Worm (Caenorhabditis elegans) whole organism, L4 larva: ENCODE measurements around the gene C30G7.4.

Source experiments
- F37D6.2 ChIP-seq: sonication (generic microtip); optimal IDR thresholded peaks from 2 replicates; lab custom pipeline; 2016; ENCODE audit warnings: mild to moderate bottlenecking, missing genetic modification characterization, missing compliant biosample characterization
- F44E2.7 ChIP-seq: fragments of 200-800 bp; sonication (Bioruptor generic); IDR thresholded peaks from 2 replicates; pipeline ENCODE4 v2.1.2; 2022; ENCODE audit warnings: missing genetic modification characterization, missing compliant biosample characterization
- F49E8.2 ChIP-seq: sonication (generic microtip); optimal IDR thresholded peaks from 2 replicates; lab custom pipeline; 2016; ENCODE audit warnings: missing compliant biosample characterization, mild to moderate bottlenecking, missing genetic modification characterization, borderline replicate concordance
- R02D3.7 ChIP-seq: fragments of 150-350 bp; sonication (generic microtip); optimal IDR thresholded peaks from 3 replicates; lab custom pipeline; 2014; ENCODE audit warnings: missing biosample characterization, missing genetic modification characterization
- T20F7.1 ChIP-seq: fragments of 200-800 bp; sonication (Bioruptor generic); optimal IDR thresholded peaks from 2 replicates; lab custom pipeline; 2018; ENCODE audit warnings: mild to moderate bottlenecking, missing genetic modification characterization, missing compliant biosample characterization
- T26A8.4 ChIP-seq: fragments of 200-800 bp; sonication (Bioruptor generic); IDR thresholded peaks from 2 replicates; pipeline ENCODE4 v1.3.6; 2022; ENCODE audit warnings: missing genetic modification characterization, missing compliant biosample characterization
- Y48G9A.11 ChIP-seq: fragments of 200-800 bp; sonication (Bioruptor generic); IDR thresholded peaks from 2 replicates; pipeline ENCODE4 v1.3.6; 2022; ENCODE audit warnings: missing genetic modification reagents, missing genetic modification characterization, missing compliant biosample characterization
- Y75B8A.6 ChIP-seq: fragments of 200-800 bp; sonication (Bioruptor generic); IDR thresholded peaks from 2 replicates; pipeline ENCODE4 v1.3.6; 2022; ENCODE audit warnings: missing genetic modification reagents, missing genetic modification characterization, missing compliant biosample characterization
- aly-2 ChIP-seq: sonication (generic microtip); optimal IDR thresholded peaks from 2 replicates; lab custom pipeline; 2018; ENCODE audit warnings: missing biosample characterization, missing genetic modification characterization
- ceh-28 ChIP-seq: fragments of 150-350 bp; optimal IDR thresholded peaks from 2 replicates; lab custom pipeline; 2014; ENCODE audit warnings: missing biosample characterization, missing genetic modification reagents, missing genetic modification characterization
- daf-16 ChIP-seq, 3 experiments: sonication (generic microtip); optimal IDR thresholded peaks; 2 replicates each; lab custom pipeline; 2016 to 2017; ENCODE audit warnings: missing genetic modification characterization in 3 of 3, missing genetic modification reagents in 3 of 3, mild to moderate bottlenecking in 2 of 3, missing compliant biosample characterization in 2 of 3, missing biosample characterization in 1 of 3, moderate library complexity in 1 of 3
- daf-19 ChIP-seq: fragments of 200-800 bp; sonication (Bioruptor generic); conservative IDR thresholded peaks from 2 replicates; pipeline ENCODE4 v1.3.6; 2022; ENCODE audit warnings: missing genetic modification characterization, missing compliant biosample characterization
- dmd-6 ChIP-seq: fragments of 200-800 bp; sonication (Bioruptor generic); IDR thresholded peaks from 2 replicates; pipeline ENCODE4 v1.3.6; 2022; ENCODE audit warnings: missing genetic modification reagents, missing genetic modification characterization, missing compliant biosample characterization
- dpl-1 ChIP-seq: fragments of 150-350 bp; optimal IDR thresholded peaks from 2 replicates; lab custom pipeline; 2014; ENCODE audit warnings: missing biosample characterization, missing genetic modification reagents, missing genetic modification characterization
- egl-27 ChIP-seq: sonication (generic microtip); optimal IDR thresholded peaks from 3 replicates; lab custom pipeline; 2017; ENCODE audit warnings: missing biosample characterization, missing genetic modification reagents, missing genetic modification characterization
- fkh-10 ChIP-seq: fragments of 150-350 bp; optimal IDR thresholded peaks from 2 replicates; lab custom pipeline; 2014; ENCODE audit warnings: missing biosample characterization, missing genetic modification reagents, missing genetic modification characterization
- hlh-11 ChIP-seq: fragments of 200-800 bp; sonication (Bioruptor generic); optimal IDR thresholded peaks from 2 replicates; lab custom pipeline; 2018; ENCODE audit warnings: mild to moderate bottlenecking, missing genetic modification characterization, missing compliant biosample characterization
- hlh-30 ChIP-seq: sonication (generic microtip); optimal IDR thresholded peaks from 2 replicates; lab custom pipeline; 2017; ENCODE audit warnings: antibody characterized with exemption, mild to moderate bottlenecking, missing genetic modification characterization, missing compliant biosample characterization; ENCODE audit not compliant: insufficient read depth
- hmg-1.1 ChIP-seq: fragments of 200-800 bp; sonication (Bioruptor generic); IDR thresholded peaks from 2 replicates; pipeline ENCODE4 v1.3.6; 2022; ENCODE audit warnings: missing genetic modification reagents, missing genetic modification characterization, missing compliant biosample characterization
- lin-15B ChIP-seq: fragments of 150-350 bp; sonication (generic microtip); optimal IDR thresholded peaks from 3 replicates; lab custom pipeline; 2014; ENCODE audit warnings: missing biosample characterization, missing genetic modification characterization
- lin-29 ChIP-seq: fragments of 200-800 bp; sonication (Bioruptor generic); IDR thresholded peaks from 2 replicates; pipeline ENCODE4 v1.3.6; 2022; ENCODE audit warnings: missing genetic modification reagents, missing genetic modification characterization, missing compliant biosample characterization
- lin-38 ChIP-seq: fragments of 200-800 bp; sonication (Bioruptor generic); IDR thresholded peaks from 2 replicates; pipeline ENCODE4 v1.3.6; 2022; ENCODE audit warnings: missing genetic modification reagents, missing genetic modification characterization, missing compliant biosample characterization
- nhr-102 ChIP-seq: sonication (generic microtip); optimal IDR thresholded peaks from 2 replicates; lab custom pipeline; 2016; ENCODE audit warnings: mild to moderate bottlenecking, missing genetic modification characterization, moderate library complexity, missing compliant biosample characterization
- nhr-25 ChIP-seq: sonication (generic microtip); optimal IDR thresholded peaks from 2 replicates; lab custom pipeline; 2017; ENCODE audit warnings: missing genetic modification characterization, mild to moderate bottlenecking, missing compliant biosample characterization, antibody characterized with exemption, moderate library complexity, borderline replicate concordance; ENCODE audit not compliant: insufficient read depth
- php-3 ChIP-seq: fragments of 200-800 bp; sonication (Bioruptor generic); IDR thresholded peaks from 2 replicates; pipeline ENCODE4 v1.3.6; 2022; ENCODE audit warnings: missing genetic modification reagents, missing genetic modification characterization, missing compliant biosample characterization
- rbr-2 ChIP-seq: sonication (generic microtip); optimal IDR thresholded peaks from 2 replicates; lab custom pipeline; 2016; ENCODE audit warnings: missing genotype, missing genetic modification characterization, missing compliant biosample characterization
- saeg-2 ChIP-seq: fragments of 200-800 bp; sonication (Bioruptor generic); IDR thresholded peaks from 2 replicates; pipeline ENCODE4 v1.3.6; 2022; ENCODE audit warnings: missing genetic modification reagents, missing genetic modification characterization, missing compliant biosample characterization
- set-16 ChIP-seq: fragments of 200-800 bp; sonication (Bioruptor generic); IDR thresholded peaks from 2 replicates; pipeline ENCODE4 v1.3.6; 2022; ENCODE audit warnings: missing genetic modification reagents, missing genetic modification characterization, missing compliant biosample characterization
- snpc-4 ChIP-seq: fragments of 150-350 bp; optimal IDR thresholded peaks from 2 replicates; lab custom pipeline; 2014; ENCODE audit warnings: missing biosample characterization, missing genetic modification characterization
- unc-39 ChIP-seq: sonication (generic microtip); optimal IDR thresholded peaks from 2 replicates; lab custom pipeline; 2017; ENCODE audit warnings: missing biosample characterization, missing genetic modification characterization
- unc-62 ChIP-seq, 3 experiments: fragments of 150-350 bp in 1 of 3; sonication (generic microtip); optimal IDR thresholded peaks in 2 of 3; peaks in 1 of 3; 1 replicate in 1 of 3; 2 replicates in 2 of 3; lab custom pipeline; 2014 to 2017; ENCODE audit warnings: missing biosample characterization in 3 of 3, missing genetic modification characterization in 3 of 3, missing genetic modification reagents in 3 of 3, missing genotype in 1 of 3
- zag-1 ChIP-seq: fragments of 150-350 bp; optimal IDR thresholded peaks from 2 replicates; lab custom pipeline; 2014; ENCODE audit warnings: missing biosample characterization, missing genetic modification characterization

Gene C30G7.4

DNA sequence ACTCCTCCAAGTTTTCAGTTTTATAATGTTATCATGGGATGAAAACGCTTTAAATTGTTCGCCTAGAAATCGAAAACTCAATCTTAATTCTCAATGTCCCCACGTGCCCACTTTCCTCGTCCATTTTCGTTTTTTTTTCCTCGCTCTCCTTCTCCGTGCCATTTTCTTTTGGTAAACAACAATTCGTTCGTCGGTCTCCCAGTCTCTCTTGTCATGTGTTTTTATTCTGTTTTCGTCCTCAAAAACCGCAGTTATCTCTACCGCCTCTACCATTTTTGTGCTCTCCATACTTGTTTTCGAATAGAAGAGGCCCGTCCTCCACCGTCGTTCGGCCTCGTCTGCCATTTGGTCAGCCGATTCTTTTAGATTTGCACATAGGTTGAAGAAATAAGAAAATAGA is 1.6 kb upstream of the C30G7.4 start (continued):
- TF ChIP-seq T26A8.4 (GFP tag; lab: Robert Waterston, UW) (no peak), snpc-4 (tag; lab: Kevin White, UChicago) (no peak), lin-38 (GFP tag; lab: Robert Waterston, UW) (no peak), F37D6.2 (tag; lab: Kevin White, UChicago) (no peak), ceh-28 (tag; lab: Kevin White, UChicago) (no peak), unc-39 (tag; lab: Kevin White, UChicago) (no peak), hlh-30 (tag; lab: Kevin White, UChicago) (peak; percentile 61), aly-2 (no peak), lin-29 (GFP tag; lab: Robert Waterston, UW) (no peak), T20F7.1 (no peak), zag-1 (tag; lab: Kevin White, UChicago) (no peak), egl-27 (tag; lab: Kevin White, UChicago) (no peak)

DNA sequence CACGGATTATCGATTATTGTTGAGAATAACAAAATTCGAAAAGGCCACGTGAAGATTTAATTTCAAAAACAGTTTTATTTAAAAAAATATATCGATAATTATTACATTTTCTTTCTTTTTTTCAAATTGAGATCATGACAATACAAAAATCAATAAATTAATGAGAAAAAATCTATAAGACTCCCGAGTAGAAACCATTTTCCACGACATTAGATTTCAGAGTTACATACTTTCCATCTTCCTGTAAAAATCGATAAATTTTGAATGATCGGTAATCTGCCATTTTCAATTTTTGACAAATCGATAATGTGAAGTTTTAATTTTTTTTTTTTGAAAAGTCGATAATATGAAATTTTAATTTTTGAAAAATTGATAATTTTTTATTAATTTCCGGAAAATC is 1.2 kb downstream of the C30G7.4 start, which contains the start of gene C30G7.3:
Gene C30G7.3, minus strand, starts transcription at position 8 of the 400 bp plus-strand sequence.
- TF ChIP-seq dmd-6 (no peak), fkh-10 (GFP tag; lab: Kevin White, UChicago) (no peak), ceh-28 (tag; lab: Kevin White, UChicago) (peak; percentile 51), rbr-2 (tag; lab: Kevin White, UChicago) (no peak)
- TF ChIP-seq, all 104 proteins: peak for 1

DNA sequence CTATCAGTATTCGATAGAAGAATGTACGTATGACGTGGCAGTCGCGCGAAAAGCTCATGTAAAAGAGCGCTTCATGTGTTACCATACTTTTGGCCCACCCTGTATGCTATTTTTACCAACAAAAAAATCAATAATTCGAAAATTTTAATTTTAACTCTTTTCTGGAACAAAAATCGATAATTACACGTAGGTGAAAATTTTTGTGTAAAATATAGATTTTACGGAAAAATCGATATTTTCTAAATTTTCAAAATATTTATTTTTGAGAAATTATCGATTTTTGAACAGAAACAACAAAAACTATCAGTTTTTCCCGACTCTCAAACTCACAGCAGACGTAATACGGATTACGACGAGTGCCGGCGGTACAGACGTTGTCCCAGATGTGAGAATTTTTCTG is 1.8 kb downstream of the C30G7.4 start:
- TF ChIP-seq unc-62 (GFP tag; optimal IDR thresholded peaks at IDR 0.05 in 1 of 2; lab: Kevin White, UChicago) (no peak), unc-62 (tag; optimal IDR thresholded peaks at IDR 0.05; lab: Kevin White, UChicago) (no peak), ceh-28 (tag; lab: Kevin White, UChicago) (peak; percentile 53)

DNA sequence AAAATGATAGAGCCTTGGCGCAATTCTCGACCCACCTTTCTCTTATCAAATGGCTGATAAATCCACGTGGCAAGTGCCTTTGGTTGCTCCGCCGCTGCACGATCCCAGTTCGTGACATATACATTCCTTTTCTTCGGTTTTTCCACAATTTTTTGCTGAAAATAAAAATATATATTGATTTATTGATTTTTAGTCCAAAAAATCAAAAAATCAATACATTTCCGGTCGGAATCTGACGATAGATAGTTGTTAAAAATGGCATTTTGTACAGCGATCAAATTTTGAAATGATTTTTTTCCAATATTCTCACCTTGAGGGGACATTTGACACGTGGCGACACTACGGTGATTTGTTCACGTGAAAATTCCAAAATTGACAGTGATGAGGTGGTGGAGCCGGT is 3.1 kb downstream of the C30G7.4 start:
- TF ChIP-seq saeg-2, result no peak
- TF ChIP-seq nhr-102 (tag; lab: Kevin White, UChicago), result no peak
- TF ChIP-seq nhr-25 (tag; lab: Kevin White, UChicago), result no peak
- TF ChIP-seq ceh-28 (tag; lab: Kevin White, UChicago), result peak; percentile 86
- TF ChIP-seq hlh-11 (tag; lab: Kevin White, UChicago), result no peak
- TF ChIP-seq lin-15B (tag; lab: Kevin White, UChicago), result no peak
- no peak for TF ChIP-seq R02D3.7 (tag; lab: Kevin White, UChicago)
- TF ChIP-seq Y48G9A.11 (GFP tag; lab: Robert Waterston, UW), result no peak

DNA sequence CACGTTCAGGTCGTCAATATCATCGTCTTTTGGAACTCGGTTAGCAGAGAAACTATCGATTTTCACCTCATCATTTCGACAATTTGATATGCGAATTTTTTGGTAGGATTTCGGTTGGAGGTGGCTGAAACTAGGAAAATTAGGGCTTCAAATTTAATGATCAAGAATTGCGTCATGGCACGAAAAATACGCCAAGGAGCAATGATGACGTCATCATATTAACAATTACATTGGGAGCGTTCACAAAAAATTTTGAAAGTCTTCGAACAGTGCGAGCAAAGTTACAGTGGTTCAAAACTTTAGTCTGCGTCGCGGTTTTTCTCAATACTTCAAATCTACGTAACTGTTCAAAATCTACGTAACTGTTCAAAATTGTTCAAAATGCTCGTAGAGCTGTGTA is 4.0 kb downstream of the C30G7.4 start:
- TF ChIP-seq F49E8.2 (tag; lab: Kevin White, UChicago), result no peak
- no peak for TF ChIP-seq daf-19 (GFP tag; lab: Robert Waterston, UW)
- no peak for TF ChIP-seq Y75B8A.6 (GFP tag; lab: Robert Waterston, UW)
- no peak for TF ChIP-seq dmd-6
- TF ChIP-seq php-3 (GFP tag; lab: Robert Waterston, UW), result no peak
- TF ChIP-seq dpl-1 (GFP tag; lab: Kevin White, UChicago), result no peak
- TF ChIP-seq ceh-28 (tag; lab: Kevin White, UChicago), result no peak
- TF ChIP-seq daf-16 (GFP tag; optimal IDR thresholded peaks at IDR 0.05; lab: Kevin White, UChicago), result no peak
- no peak for TF ChIP-seq daf-16 (tag; optimal IDR thresholded peaks at IDR 0.05; lab: Kevin White, UChicago)
- TF ChIP-seq unc-62 (GFP tag; optimal IDR thresholded peaks at IDR 0.05 in 1 of 2; lab: Kevin White, UChicago), result no peak
- TF ChIP-seq unc-62 (tag; optimal IDR thresholded peaks at IDR 0.05; lab: Kevin White, UChicago), result no peak
- no peak for TF ChIP-seq set-16 (GFP tag; lab: Robert Waterston, UW)
- no peak for TF ChIP-seq hmg-1.1 (GFP tag; lab: Robert Waterston, UW)
- TF ChIP-seq F44E2.7 (GFP tag; lab: Robert Waterston, UW), result no peak
